Fruit fly (Drosophila melanogaster) whole organism, embryonic: ENCODE data around the gene pkaap.

Source experiments
- Ada2b ChIP-seq: fragments of 200-800 bp; sonication (Bioruptor generic); IDR thresholded peaks from 2 replicates; pipeline ENCODE4 v1.3.6; 2022; ENCODE audit warnings: missing biosample characterization, missing genetic modification characterization
- BEAF-32 ChIP-seq: fragments of 200-800 bp; sonication (Bioruptor generic); optimal IDR thresholded peaks from 3 replicates; lab custom pipeline; 2017; ENCODE audit warnings: missing biosample characterization, missing genetic modification characterization, mild to moderate bottlenecking, moderate library complexity, missing genetic modification reagents
- Bgb ChIP-seq: fragments of 200-800 bp; sonication (Bioruptor generic); IDR thresholded peaks from 2 replicates; pipeline ENCODE4 v1.3.6; 2022; ENCODE audit warnings: missing biosample characterization, missing genetic modification characterization; ENCODE audit not compliant: partially characterized antibody
- CG10431 ChIP-seq: fragments of 200-800 bp; sonication (Bioruptor generic); optimal IDR thresholded peaks from 3 replicates; lab custom pipeline; 2018; ENCODE audit warnings: missing biosample characterization, mild to moderate bottlenecking, missing genetic modification characterization
- CG10654 ChIP-seq: fragments of 200-800 bp; sonication (Bioruptor generic); optimal IDR thresholded peaks from 2 replicates; lab custom pipeline; 2016; ENCODE audit warnings: missing biosample characterization, missing genetic modification characterization
- CG11398 ChIP-seq: fragments of 200-800 bp; sonication (Bioruptor generic); optimal IDR thresholded peaks from 2 replicates; lab custom pipeline; 2016; ENCODE audit warnings: missing biosample characterization, missing genetic modification characterization
- CG13424 ChIP-seq: fragments of 200-800 bp; sonication (Bioruptor generic); optimal IDR thresholded peaks from 2 replicates; lab custom pipeline; 2019; ENCODE audit warnings: missing biosample characterization, mild to moderate bottlenecking, missing genetic modification characterization, moderate library complexity
- CG13624 ChIP-seq: fragments of 200-800 bp; sonication (Bioruptor generic); optimal IDR thresholded peaks from 2 replicates; lab custom pipeline; 2016; ENCODE audit warnings: missing biosample characterization, missing genetic modification characterization
- CG16813 ChIP-seq: fragments of 200-800 bp; sonication (Bioruptor generic); IDR thresholded peaks from 3 replicates; pipeline ENCODE4 v1.3.6; 2022; ENCODE audit warnings: missing biosample characterization, missing genetic modification characterization; ENCODE audit not compliant: partially characterized antibody
- CG17328 ChIP-seq: fragments of 200-800 bp; sonication (Bioruptor generic); IDR thresholded peaks from 2 replicates; pipeline ENCODE4 v1.3.6; 2022; ENCODE audit warnings: missing biosample characterization, missing genetic modification characterization
- CG17385 ChIP-seq: fragments of 200-800 bp; sonication (Bioruptor generic); optimal IDR thresholded peaks from 3 replicates; lab custom pipeline; 2018; ENCODE audit warnings: missing biosample characterization, mild to moderate bottlenecking, missing genetic modification characterization
- CG17612 ChIP-seq: fragments of 200-800 bp; sonication (Bioruptor generic); IDR thresholded peaks from 2 replicates; pipeline ENCODE4 v1.3.6; 2022; ENCODE audit warnings: missing biosample characterization, missing genetic modification characterization
- CG2199 ChIP-seq: fragments of 200-800 bp; sonication (Bioruptor generic); IDR thresholded peaks from 3 replicates; pipeline ENCODE4 v1.3.6; 2022; ENCODE audit warnings: missing biosample characterization, missing genetic modification characterization
- CG34224 ChIP-seq: fragments of 200-800 bp; sonication (Bioruptor generic); IDR thresholded peaks from 3 replicates; pipeline ENCODE4 v1.3.6; 2022; ENCODE audit warnings: missing biosample characterization, missing genetic modification characterization; ENCODE audit not compliant: partially characterized antibody
- CG3726 ChIP-seq: fragments of 200-800 bp; sonication (Bioruptor generic); IDR thresholded peaks from 3 replicates; pipeline ENCODE4, ENCODE4 v1.3.6; 2022; ENCODE audit warnings: missing biosample characterization, missing genetic modification characterization
- CG6654 ChIP-seq: fragments of 200-800 bp; sonication (Bioruptor generic); optimal IDR thresholded peaks from 2 replicates; lab custom pipeline; 2017; ENCODE audit warnings: missing biosample characterization, mild to moderate bottlenecking, missing genetic modification characterization
- CG8089 ChIP-seq: fragments of 200-800 bp; sonication (Bioruptor generic); optimal IDR thresholded peaks from 3 replicates; lab custom pipeline; 2016; ENCODE audit warnings: missing biosample characterization, missing genetic modification characterization
- CG9609 ChIP-seq: fragments of 200-800 bp; sonication (Bioruptor generic); optimal IDR thresholded peaks from 3 replicates; lab custom pipeline; 2016; ENCODE audit warnings: missing biosample characterization, missing genetic modification characterization
- Dad ChIP-seq: fragments of 200-800 bp; sonication (Bioruptor generic); optimal IDR thresholded peaks from 3 replicates; lab custom pipeline; 2016; ENCODE audit warnings: missing biosample characterization, missing genetic modification characterization
- Deaf1 ChIP-seq: fragments of 200-800 bp; optimal IDR thresholded peaks from 3 replicates; lab custom pipeline; 2019; ENCODE audit warnings: missing biosample characterization, mild to moderate bottlenecking, missing genetic modification characterization, moderate library complexity
- Fer3 ChIP-seq: fragments of 200-800 bp; sonication (Bioruptor generic); optimal IDR thresholded peaks from 2 replicates; lab custom pipeline; 2018; ENCODE audit warnings: missing biosample characterization, mild to moderate bottlenecking, missing genetic modification characterization, moderate library complexity
- Hsf ChIP-seq: fragments of 200-800 bp; sonication (Bioruptor generic); optimal IDR thresholded peaks from 3 replicates; lab custom pipeline; 2016; ENCODE audit warnings: missing biosample characterization, missing genetic modification characterization
- Lpt ChIP-seq: fragments of >200 bp; optimal IDR thresholded peaks from 2 replicates; lab custom pipeline; 2018; ENCODE audit warnings: missing biosample characterization, missing genetic modification characterization
- MTF-1 ChIP-seq: fragments of 200-800 bp; sonication (Bioruptor generic); optimal IDR thresholded peaks from 2 replicates; lab custom pipeline; 2018; ENCODE audit warnings: missing biosample characterization, mild to moderate bottlenecking, missing genetic modification characterization, borderline replicate concordance
- Mad ChIP-seq: fragments of 200-800 bp; sonication (Bioruptor generic); optimal IDR thresholded peaks from 2 replicates; lab custom pipeline; 2016; ENCODE audit warnings: missing biosample characterization, missing genetic modification characterization
- NC2β ChIP-seq: fragments of 200-800 bp; sonication (Bioruptor generic); optimal IDR thresholded peaks from 2 replicates; lab custom pipeline; 2016; ENCODE audit warnings: missing biosample characterization, missing genetic modification characterization
- Oli ChIP-seq: fragments of 200-800 bp; sonication (Bioruptor generic); optimal IDR thresholded peaks from 2 replicates; lab custom pipeline; 2018; ENCODE audit warnings: missing biosample characterization, mild to moderate bottlenecking, missing genetic modification characterization, moderate library complexity
- Optix ChIP-seq: fragments of 200-800 bp; sonication (Bioruptor generic); IDR thresholded peaks from 3 replicates; pipeline ENCODE4 v1.3.6; 2022; ENCODE audit warnings: missing biosample characterization, missing genetic modification characterization
- Stat92E ChIP-seq, 3 experiments: fragments of >200 bp in 2 of 3; fragments of 200-800 bp in 1 of 3; sonication (Bioruptor generic) in 1 of 3; optimal IDR thresholded peaks; 2 replicates each; lab custom pipeline; 2017 to 2019; ENCODE audit warnings: missing biosample characterization in 3 of 3, missing genetic modification characterization in 3 of 3, mild to moderate bottlenecking in 1 of 3, moderate library complexity in 1 of 3
- Trl ChIP-seq, 3 experiments: fragments of >200 bp in 2 of 3; fragments of 200-800 bp in 1 of 3; sonication (Bioruptor generic) in 1 of 3; optimal IDR thresholded peaks; 2 replicates in 1 of 3; 3 replicates in 2 of 3; lab custom pipeline; 2016 to 2017; ENCODE audit warnings: missing biosample characterization in 1 of 3, missing genetic modification characterization in 1 of 3
- Xrp1 ChIP-seq: fragments of 200-800 bp; sonication (Bioruptor generic); IDR thresholded peaks from 2 replicates; pipeline ENCODE4 v1.3.6; 2022; ENCODE audit warnings: missing biosample characterization, missing genetic modification characterization
- chif ChIP-seq, 2 experiments: fragments of 200-800 bp; sonication (Bioruptor generic); optimal IDR thresholded peaks; 3 replicates each; lab custom pipeline; 2016; ENCODE audit warnings: missing biosample characterization in 2 of 2, missing genetic modification characterization in 2 of 2
- chinmo ChIP-seq: fragments of 200-800 bp; sonication (Bioruptor generic); IDR thresholded peaks from 4 replicates; pipeline ENCODE4 v1.3.6; 2022; ENCODE audit warnings: missing biosample characterization, missing genetic modification characterization; ENCODE audit not compliant: partially characterized antibody
- corto ChIP-seq: fragments of 200-800 bp; sonication (Bioruptor generic); optimal IDR thresholded peaks from 2 replicates; lab custom pipeline; 2016; ENCODE audit warnings: missing biosample characterization, mild to moderate bottlenecking, missing genetic modification characterization, moderate library complexity
- crc ChIP-seq: fragments of 200-800 bp; sonication (Bioruptor generic); optimal IDR thresholded peaks from 2 replicates; lab custom pipeline; 2016; ENCODE audit warnings: missing biosample characterization, missing genetic modification characterization
- dmrt99B ChIP-seq: fragments of 200-800 bp; sonication (Bioruptor generic); optimal IDR thresholded peaks from 2 replicates; lab custom pipeline; 2018; ENCODE audit warnings: missing biosample characterization, mild to moderate bottlenecking, missing genetic modification characterization, moderate library complexity
- dysf ChIP-seq: fragments of 200-800 bp; sonication (Bioruptor generic); IDR thresholded peaks from 3 replicates; pipeline ENCODE4 v1.3.6; 2022; ENCODE audit warnings: missing biosample characterization, missing genetic modification characterization
- exex ChIP-seq: fragments of 200-800 bp; sonication (Bioruptor generic); optimal IDR thresholded peaks from 4 replicates; lab custom pipeline; 2018; ENCODE audit warnings: missing biosample characterization, mild to moderate bottlenecking, missing genetic modification characterization, moderate library complexity
- eyg ChIP-seq: fragments of 200-800 bp; sonication (Bioruptor generic); optimal IDR thresholded peaks from 3 replicates; lab custom pipeline; 2016; ENCODE audit warnings: missing biosample characterization, missing genetic modification characterization
- gce ChIP-seq: fragments of 200-800 bp; sonication (Bioruptor generic); IDR thresholded peaks from 3 replicates; pipeline ENCODE4 v1.3.6; 2022; ENCODE audit warnings: missing biosample characterization, missing genetic modification characterization
- klu ChIP-seq: fragments of 200-800 bp; sonication (Bioruptor generic); IDR thresholded peaks from 2 replicates; pipeline ENCODE4 v1.3.6; 2022; ENCODE audit warnings: missing biosample characterization, missing genetic modification characterization
- odd ChIP-seq: fragments of 200-800 bp; sonication (Bioruptor generic); optimal IDR thresholded peaks from 2 replicates; lab custom pipeline; 2017; ENCODE audit warnings: missing biosample characterization, mild to moderate bottlenecking, missing genetic modification characterization
- pita ChIP-seq: fragments of 200-800 bp; sonication (Bioruptor generic); optimal IDR thresholded peaks from 2 replicates; lab custom pipeline; 2017; ENCODE audit warnings: missing biosample characterization, mild to moderate bottlenecking, missing genetic modification characterization
- pnt ChIP-seq: fragments of 200-800 bp; sonication (Bioruptor generic); optimal IDR thresholded peaks from 3 replicates; lab custom pipeline; 2016; ENCODE audit warnings: missing biosample characterization, missing genetic modification characterization
- pzg ChIP-seq: fragments of 200-800 bp; sonication (Bioruptor generic); optimal IDR thresholded peaks from 3 replicates; lab custom pipeline; 2018; ENCODE audit warnings: missing biosample characterization, mild to moderate bottlenecking, missing genetic modification characterization, moderate library complexity
- salm ChIP-seq: fragments of 200-800 bp; sonication (Bioruptor generic); optimal IDR thresholded peaks from 2 replicates; lab custom pipeline; 2018; ENCODE audit warnings: missing biosample characterization, mild to moderate bottlenecking, missing genetic modification characterization
- toy ChIP-seq: fragments of 200-800 bp; sonication (Bioruptor generic); IDR thresholded peaks from 2 replicates; pipeline ENCODE4 v1.3.6; 2022; ENCODE audit warnings: missing biosample characterization, missing genetic modification characterization
- zfh1 ChIP-seq: fragments of 200-800 bp; sonication (Bioruptor generic); IDR thresholded peaks from 3 replicates; pipeline ENCODE4 v1.3.6; 2022; ENCODE audit warnings: missing biosample characterization, missing genetic modification characterization

pkaap gene

dm6 chr2L:16257227-16258071 is 30.6 kb upstream of the pkaap start, which contains the start of the genes PRL-1 and EndoGI (continued):
- peak; percentile 99 for TF ChIP-seq Bgb (GFP tag; lab: Robert Waterston, UW)
- no peak for TF ChIP-seq NC2β (GFP tag; lab: Kevin White, UChicago)
- TF ChIP-seq zfh1 (GFP tag; lab: Robert Waterston, UW): peak; percentile 74; the same call in 2 of the 3 replicates
- peak; percentile 100 for TF ChIP-seq CG16813 (GFP tag; lab: Robert Waterston, UW)
- TF ChIP-seq CG8089 (GFP tag; lab: Kevin White, UChicago): no peak
- TF ChIP-seq Stat92E (GFP tag; optimal IDR thresholded peaks at IDR 0.05; lab: Kevin White, UChicago): peak in 1 of 3 experiments; percentile 34
- TF ChIP-seq gce (GFP tag; lab: Robert Waterston, UW): peak; percentile 73; the same call in 1 of the 3 replicates
- peak; percentile 29 for TF ChIP-seq Mad
- TF ChIP-seq CG11398: no peak
- no peak for TF ChIP-seq pita
- no peak for TF ChIP-seq corto (GFP tag; lab: Kevin White, UChicago)
- TF ChIP-seq CG9609 (GFP tag; lab: Kevin White, UChicago): peak; percentile 8
- TF ChIP-seq Hsf: peak; percentile 29
- no peak for TF ChIP-seq eyg (GFP tag; lab: Kevin White, UChicago)
- TF ChIP-seq CG17328 (GFP tag; lab: Robert Waterston, UW): peak; percentile 80
- TF ChIP-seq MTF-1 (GFP tag; lab: Kevin White, UChicago): no peak
- no peak for TF ChIP-seq Trl (optimal IDR thresholded peaks at IDR 0.05; lab: Kevin White, UChicago)
- TF ChIP-seq Trl (GFP tag; optimal IDR thresholded peaks at IDR 0.05; lab: Kevin White, UChicago): no peak
- no peak for TF ChIP-seq CG13624 (GFP tag; lab: Kevin White, UChicago)
- TF ChIP-seq dmrt99B (tag; lab: Kevin White, UChicago): no peak
- TF ChIP-seq CG2199 (GFP tag; lab: Robert Waterston, UW): peak; percentile 12; the same call in 1 of the 3 replicates
- TF ChIP-seq Xrp1 (GFP tag; lab: Robert Waterston, UW): peak; percentile 77
- peak; percentile 99 for TF ChIP-seq chinmo (GFP tag; lab: Robert Waterston, UW)
- no peak for TF ChIP-seq crc (GFP tag; lab: Kevin White, UChicago)
- TF ChIP-seq Optix (GFP tag; lab: Robert Waterston, UW): no peak
- no peak; the same call in 1 of the 2 replicates for TF ChIP-seq toy (GFP tag; lab: Robert Waterston, UW)
- peak; percentile 57 for TF ChIP-seq Oli (tag; lab: Kevin White, UChicago)
- peak; percentile 61 for TF ChIP-seq salm (tag; lab: Kevin White, UChicago)
- TF ChIP-seq pzg (GFP tag; lab: Kevin White, UChicago): peak; percentile 86
- TF ChIP-seq Dad: peak; percentile 32
- TF ChIP-seq chif (GFP tag; optimal IDR thresholded peaks at IDR 0.05; lab: Kevin White, UChicago): no peak
- no peak; the same call in 2 of the 3 replicates for TF ChIP-seq CG3726 (GFP tag; lab: Robert Waterston, UW)
- peak; percentile 98 for TF ChIP-seq BEAF-32 (GFP tag; lab: Kevin White, UChicago)
- no peak for TF ChIP-seq CG6654 (GFP tag; lab: Kevin White, UChicago)
- peak; percentile 87 for TF ChIP-seq Fer3 (tag; lab: Kevin White, UChicago)
- no peak; the same call in 1 of the 2 replicates for TF ChIP-seq klu (GFP tag; lab: Robert Waterston, UW)
- TF ChIP-seq Deaf1 (tag; lab: Kevin White, UChicago): peak; percentile 62
- peak; percentile 50; the same call in 1 of the 2 replicates for TF ChIP-seq Ada2b (GFP tag; lab: Robert Waterston, UW)
- no peak for TF ChIP-seq CG17612 (GFP tag; lab: Robert Waterston, UW)
- TF ChIP-seq CG10431 (GFP tag; lab: Kevin White, UChicago): peak; percentile 39
- peak; percentile 79; the same call in 1 of the 3 replicates for TF ChIP-seq dysf
- TF ChIP-seq CG17385: peak; percentile 84
- TF ChIP-seq pnt (GFP tag; lab: Kevin White, UChicago): no peak
- peak; percentile 71 for TF ChIP-seq exex (tag; lab: Kevin White, UChicago)
- TF ChIP-seq CG13424: peak; percentile 85
- TF ChIP-seq CG10654 (GFP tag; lab: Kevin White, UChicago): peak; percentile 65
- TF ChIP-seq Lpt (GFP tag; lab: Kevin White, UChicago): no peak
- TF ChIP-seq odd: peak; percentile 59
- peak; percentile 99 for TF ChIP-seq CG34224
